Fruit fly (Drosophila melanogaster): ENCODE results near the gene Fbxl4.
A peak's percentile ranks its signal among the peaks of the same experiment; 100 is the strongest.

The Fbxl4 gene

DNA sequence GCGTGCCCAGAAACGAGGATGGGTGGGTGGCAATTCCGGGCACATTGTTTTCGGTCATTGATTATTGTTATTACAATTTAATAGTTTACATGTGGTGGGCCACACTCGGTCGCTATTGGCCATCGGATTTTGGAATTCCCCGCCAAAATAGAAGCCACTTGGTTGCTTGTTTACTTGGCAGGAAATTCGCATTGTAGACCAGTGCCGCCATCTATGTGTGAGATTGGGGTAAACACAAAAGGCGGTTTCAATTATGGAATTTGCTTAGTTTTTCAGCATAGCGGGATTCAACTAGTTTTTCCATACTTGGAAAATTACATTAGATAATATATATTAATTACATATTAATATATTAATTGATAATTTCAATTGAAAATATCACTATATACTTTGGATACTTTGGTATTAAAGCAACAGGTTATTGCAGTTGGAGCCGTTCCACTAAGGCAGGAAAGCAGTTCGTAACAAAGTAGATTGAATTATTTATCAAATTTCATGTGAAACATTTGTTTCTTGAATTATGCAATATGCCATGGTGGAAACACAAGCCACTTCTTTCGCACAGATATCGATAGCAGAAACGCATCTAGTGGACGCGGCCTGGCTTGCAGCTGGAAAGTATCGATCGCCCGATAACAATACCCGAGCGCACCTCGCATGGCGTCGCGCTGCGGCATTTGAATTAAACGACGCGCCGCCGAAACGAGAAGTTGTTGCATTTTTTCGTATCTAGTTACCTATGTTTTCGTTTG, 9.5 kb upstream of the Fbxl4 start, which contains the start of gene mud:
mud (plus strand) TSS at position 698 of the 752 bp plus-strand sequence.
- no peak for TF ChIP-seq Eip93F (GFP tag; optimal IDR thresholded peaks at IDR 0.05)
- TF ChIP-seq CG1621 (tag; optimal IDR thresholded peaks at IDR 0.05): no peak
- no peak for TF ChIP-seq Sox14 (GFP tag; optimal IDR thresholded peaks at IDR 0.05)
- no peak for TF ChIP-seq Smox (GFP tag; optimal IDR thresholded peaks at IDR 0.05)
- TF ChIP-seq fd59A (GFP tag; optimal IDR thresholded peaks at IDR 0.05): no peak
- no peak for TF ChIP-seq CG6276 (GFP tag; optimal IDR thresholded peaks at IDR 0.05)
- TF ChIP-seq CG3919 (GFP tag; optimal IDR thresholded peaks at IDR 0.05): no peak
- TF ChIP-seq CG31627 (GFP tag; optimal IDR thresholded peaks at IDR 0.05): peak; percentile 11
- TF ChIP-seq Hr39 (GFP tag; optimal IDR thresholded peaks at IDR 0.05): no peak
- TF ChIP-seq Hr38 (GFP tag; optimal IDR thresholded peaks at IDR 0.05): no peak
- TF ChIP-seq Ets96B (tag; optimal IDR thresholded peaks at IDR 0.05): no peak
- TF ChIP-seq CG15336 (GFP tag; IDR thresholded peaks at IDR 0.05): no peak
- no peak for TF ChIP-seq CG8319 (GFP tag; optimal IDR thresholded peaks at IDR 0.05)
- no peak for TF ChIP-seq CG10669 (GFP tag; optimal IDR thresholded peaks at IDR 0.05)
- TF ChIP-seq CG11762 (GFP tag; optimal IDR thresholded peaks at IDR 0.05; ENCODE audit: insufficient read depth): no peak
- TF ChIP-seq eg (GFP tag; IDR thresholded peaks at IDR 0.05): peak; percentile 33; the same call in 1 of the 3 replicates
- TF ChIP-seq CG6792 (GFP tag; optimal IDR thresholded peaks at IDR 0.05): no peak
- TF ChIP-seq achi (GFP tag; optimal IDR thresholded peaks at IDR 0.05): no peak
- no peak for TF ChIP-seq Met (GFP tag; optimal IDR thresholded peaks at IDR 0.05)
- TF ChIP-seq pdm3 (GFP tag; optimal IDR thresholded peaks at IDR 0.05): no peak
- peak; percentile 12 for TF ChIP-seq CG10631 (GFP tag; optimal IDR thresholded peaks at IDR 0.05)
- no peak for TF ChIP-seq Sox102F (GFP tag; optimal IDR thresholded peaks at IDR 0.05)
- no peak for TF ChIP-seq spab (GFP tag; optimal IDR thresholded peaks at IDR 0.05)
- TF ChIP-seq Ets21C (GFP tag; optimal IDR thresholded peaks at IDR 0.05): no peak

DNA sequence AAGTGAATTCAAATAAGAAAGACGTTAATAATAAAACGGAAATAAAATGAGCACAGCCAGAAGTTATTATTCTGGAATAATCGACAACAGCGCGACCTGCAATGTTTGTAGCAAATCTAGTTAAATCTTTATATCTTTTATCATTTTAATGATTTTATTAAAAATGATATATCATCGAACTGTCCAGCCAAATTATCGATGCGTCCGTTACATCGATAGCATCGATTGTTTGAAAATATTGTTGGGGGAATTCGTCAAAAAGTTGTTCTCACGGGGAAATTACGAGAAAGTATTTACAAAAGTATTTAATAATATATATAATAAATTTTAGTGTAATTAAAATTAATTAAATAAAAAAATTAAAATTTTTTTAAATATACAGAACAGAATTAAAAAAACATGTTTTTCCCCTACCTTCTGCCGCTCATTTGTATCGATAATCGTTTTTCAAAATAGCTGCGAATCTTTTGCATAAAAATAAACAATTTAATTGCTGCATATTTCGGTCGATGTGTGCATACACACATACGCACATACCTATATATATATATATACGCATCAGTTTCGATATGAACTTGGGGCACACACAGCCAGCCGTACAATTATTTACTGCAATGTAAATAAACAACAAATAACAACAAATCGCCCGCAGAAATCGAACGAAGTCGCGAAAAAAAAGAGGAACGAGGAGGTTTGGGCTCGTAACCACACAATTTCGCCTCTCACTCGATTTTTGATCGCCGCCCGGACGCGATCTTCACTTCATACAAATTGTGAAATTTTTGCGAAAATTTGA, 5.4 kb upstream of the Fbxl4 start, which contains the start of gene CG32599:
CG32599 (plus strand) TSS at position 746 of the 796 bp plus-strand sequence.
- TF ChIP-seq cyc (GFP tag; optimal IDR thresholded peaks at IDR 0.05) (no peak), CG1621 (tag; optimal IDR thresholded peaks at IDR 0.05) (no peak), achi (GFP tag; optimal IDR thresholded peaks at IDR 0.05) (peak; percentile 15), esn (GFP tag; optimal IDR thresholded peaks at IDR 0.05) (no peak), Gug (GFP tag; IDR thresholded peaks at IDR 0.05) (no peak), Eip78C (GFP tag) (peak; percentile 39), Ets21C (GFP tag; optimal IDR thresholded peaks at IDR 0.05) (no peak), CG6854 (GFP tag; optimal IDR thresholded peaks at IDR 0.05) (no peak), CG8632 (GFP tag; optimal IDR thresholded peaks at IDR 0.05) (peak; percentile 19), CG11902 (GFP tag; optimal IDR thresholded peaks at IDR 0.05) (no peak), svp (GFP tag) (no peak), CG15336 (GFP tag; IDR thresholded peaks at IDR 0.05) (no peak), CG7368 (GFP tag; optimal IDR thresholded peaks at IDR 0.05) (no peak), fkh (GFP tag; optimal IDR thresholded peaks at IDR 0.05) (no peak), Lpt (GFP tag; optimal IDR thresholded peaks at IDR 0.05) (no peak), ss (GFP tag; optimal IDR thresholded peaks at IDR 0.05) (no peak), acj6 (GFP tag; optimal IDR thresholded peaks at IDR 0.05) (peak; percentile 11), CG9139 (GFP tag; optimal IDR thresholded peaks at IDR 0.05) (no peak), vri (GFP tag; optimal IDR thresholded peaks at IDR 0.05) (no peak), net (GFP tag; optimal IDR thresholded peaks at IDR 0.05) (no peak), CG32006 (GFP tag; optimal IDR thresholded peaks at IDR 0.05) (no peak), eg (GFP tag; IDR thresholded peaks at IDR 0.05) (peak; percentile 62; the same call in 2 of the 3 replicates), fd85E (GFP tag; optimal IDR thresholded peaks at IDR 0.05) (no peak), Ets96B (tag; optimal IDR thresholded peaks at IDR 0.05) (peak; percentile 14), Sox15 (GFP tag; optimal IDR thresholded peaks at IDR 0.05) (no peak), Sox14 (GFP tag; optimal IDR thresholded peaks at IDR 0.05) (no peak), CG4318 (GFP tag; optimal IDR thresholded peaks at IDR 0.05) (no peak), CG31627 (GFP tag; optimal IDR thresholded peaks at IDR 0.05) (no peak), CG8319 (GFP tag; optimal IDR thresholded peaks at IDR 0.05) (no peak), CG6792 (GFP tag; optimal IDR thresholded peaks at IDR 0.05) (peak; percentile 13), Eip93F (GFP tag; optimal IDR thresholded peaks at IDR 0.05) (peak; percentile 4), CG3919 (GFP tag; optimal IDR thresholded peaks at IDR 0.05) (no peak), lz (GFP tag; optimal IDR thresholded peaks at IDR 0.05) (no peak), OdsH (GFP tag; optimal IDR thresholded peaks at IDR 0.05) (peak; percentile 3), topi (GFP tag; optimal IDR thresholded peaks at IDR 0.05) (no peak)

Measured in whole organism, prepupa.